Fruit fly (Drosophila melanogaster) whole organism, embryonic: ENCODE measurements around the gene CG17376.

Experiments
- Bteb2 ChIP-seq: fragments of 200-800 bp; sonication (Bioruptor generic); optimal IDR thresholded peaks from 2 replicates; lab custom pipeline; 2016; ENCODE audit warnings: missing biosample characterization, missing genetic modification characterization
- CG10462 ChIP-seq: fragments of 200-800 bp; sonication (Bioruptor generic); optimal IDR thresholded peaks from 2 replicates; lab custom pipeline; 2016; ENCODE audit warnings: missing biosample characterization, missing genetic modification characterization
- CG10543 ChIP-seq: fragments of 200-800 bp; sonication (Bioruptor generic); optimal IDR thresholded peaks from 3 replicates; lab custom pipeline; 2017; ENCODE audit warnings: missing biosample characterization, mild to moderate bottlenecking, missing genetic modification characterization, moderate library complexity
- CG11398 ChIP-seq: fragments of 200-800 bp; sonication (Bioruptor generic); optimal IDR thresholded peaks from 2 replicates; lab custom pipeline; 2016; ENCODE audit warnings: missing biosample characterization, missing genetic modification characterization
- CG11560 ChIP-seq: fragments of 200-800 bp; sonication (Bioruptor generic); IDR thresholded peaks from 3 replicates; pipeline ENCODE4 v1.3.6; 2022; ENCODE audit warnings: missing biosample characterization, missing genetic modification characterization
- CG12071 ChIP-seq: fragments of 200-800 bp; sonication (Bioruptor generic); optimal IDR thresholded peaks from 3 replicates; lab custom pipeline; 2018; ENCODE audit warnings: missing biosample characterization, mild to moderate bottlenecking, missing genetic modification characterization
- CG12942 ChIP-seq: fragments of 200-800 bp; sonication (Bioruptor generic); optimal IDR thresholded peaks from 3 replicates; lab custom pipeline; 2016; ENCODE audit warnings: missing biosample characterization, missing genetic modification characterization
- CG13624 ChIP-seq: fragments of 200-800 bp; sonication (Bioruptor generic); optimal IDR thresholded peaks from 2 replicates; lab custom pipeline; 2016; ENCODE audit warnings: missing biosample characterization, missing genetic modification characterization
- CG13775 ChIP-seq: fragments of 200-800 bp; sonication (Bioruptor generic); optimal IDR thresholded peaks from 3 replicates; lab custom pipeline; 2017; ENCODE audit warnings: missing biosample characterization, mild to moderate bottlenecking, missing genetic modification characterization
- CG15011 ChIP-seq: fragments of 200-800 bp; sonication (Bioruptor generic); optimal IDR thresholded peaks from 3 replicates; lab custom pipeline; 2018; ENCODE audit warnings: missing biosample characterization, mild to moderate bottlenecking, missing genetic modification characterization
- CG15269 ChIP-seq: fragments of 200-800 bp; sonication (Bioruptor generic); optimal IDR thresholded peaks from 2 replicates; lab custom pipeline; 2018; ENCODE audit warnings: missing biosample characterization, mild to moderate bottlenecking, missing genetic modification characterization, moderate library complexity
- CG17186 ChIP-seq: fragments of 200-800 bp; sonication (Bioruptor generic); optimal IDR thresholded peaks from 3 replicates; lab custom pipeline; 2017; ENCODE audit warnings: missing biosample characterization, missing genetic modification reagents, missing genetic modification characterization
- CG3726 ChIP-seq: fragments of 200-800 bp; sonication (Bioruptor generic); IDR thresholded peaks from 3 replicates; pipeline ENCODE4, ENCODE4 v1.3.6; 2022; ENCODE audit warnings: missing biosample characterization, missing genetic modification characterization
- CG3847 ChIP-seq: fragments of 200-800 bp; sonication (Bioruptor generic); IDR thresholded peaks from 2 replicates; pipeline ENCODE4 v1.3.6; 2022; ENCODE audit warnings: missing biosample characterization, missing genetic modification characterization
- CG4360 ChIP-seq: fragments of 200-800 bp; sonication (Bioruptor generic); IDR thresholded peaks from 2 replicates; pipeline ENCODE4 v1.3.6; 2022; ENCODE audit warnings: missing biosample characterization, missing genetic modification characterization
- CG5245 ChIP-seq: fragments of 200-800 bp; sonication (Bioruptor generic); optimal IDR thresholded peaks from 3 replicates; lab custom pipeline; 2016; ENCODE audit warnings: missing biosample characterization, missing genetic modification characterization
- CG5953 ChIP-seq: fragments of 200-800 bp; sonication (Bioruptor generic); IDR thresholded peaks from 2 replicates; pipeline ENCODE4 v1.3.6; 2022; ENCODE audit warnings: missing biosample characterization, missing genetic modification characterization
- CG6654 ChIP-seq: fragments of 200-800 bp; sonication (Bioruptor generic); optimal IDR thresholded peaks from 2 replicates; lab custom pipeline; 2017; ENCODE audit warnings: missing biosample characterization, mild to moderate bottlenecking, missing genetic modification characterization
- CG6791 ChIP-seq: fragments of 200-800 bp; sonication (Bioruptor generic); IDR thresholded peaks from 3 replicates; pipeline ENCODE4 v1.3.6; 2022; ENCODE audit warnings: missing biosample characterization, missing genetic modification characterization; ENCODE audit not compliant: partially characterized antibody
- CG7271 ChIP-seq: fragments of 200-800 bp; sonication (Bioruptor generic); optimal IDR thresholded peaks from 2 replicates; lab custom pipeline; 2018; ENCODE audit warnings: missing biosample characterization, mild to moderate bottlenecking, missing genetic modification characterization, moderate library complexity
- CG7839 ChIP-seq: fragments of 200-800 bp; sonication (Bioruptor generic); optimal IDR thresholded peaks from 3 replicates; lab custom pipeline; 2018; ENCODE audit warnings: missing biosample characterization, mild to moderate bottlenecking, missing genetic modification characterization, moderate library complexity
- CG9215 ChIP-seq: fragments of 200-800 bp; sonication (Bioruptor generic); IDR thresholded peaks from 2 replicates; pipeline ENCODE4 v1.3.6; 2022; ENCODE audit warnings: missing biosample characterization, missing genetic modification characterization
- CG9817 ChIP-seq: fragments of 200-800 bp; sonication (Bioruptor generic); optimal IDR thresholded peaks from 2 replicates; lab custom pipeline; 2018; ENCODE audit warnings: missing biosample characterization, mild to moderate bottlenecking, missing genetic modification characterization, moderate library complexity
- CG9876 ChIP-seq: fragments of 200-800 bp; sonication (Bioruptor generic); optimal IDR thresholded peaks from 2 replicates; lab custom pipeline; 2016; ENCODE audit warnings: missing biosample characterization, missing genetic modification characterization
- D ChIP-seq, 2 experiments: fragments of 200-800 bp in 1 of 2; fragments of >200 bp in 1 of 2; sonication (Bioruptor generic) in 1 of 2; optimal IDR thresholded peaks; 2 replicates in 1 of 2; 3 replicates in 1 of 2; lab custom pipeline; 2017; ENCODE audit warnings: mild to moderate bottlenecking in 1 of 2, missing biosample characterization in 1 of 2, missing genetic modification characterization in 1 of 2, missing genetic modification reagents in 1 of 2
- Fer2 ChIP-seq: fragments of 200-800 bp; sonication (Bioruptor generic); optimal IDR thresholded peaks from 2 replicates; lab custom pipeline; 2018; ENCODE audit warnings: missing biosample characterization, mild to moderate bottlenecking, missing genetic modification characterization, moderate library complexity
- Hr78 ChIP-seq, 2 experiments: fragments of 200-800 bp in 1 of 2; fragments of >200 bp in 1 of 2; sonication (Bioruptor generic) in 1 of 2; optimal IDR thresholded peaks; 2 replicates each; lab custom pipeline; 2017 to 2019; ENCODE audit warnings: missing biosample characterization in 2 of 2, missing genetic modification characterization in 2 of 2, mild to moderate bottlenecking in 1 of 2, moderate library complexity in 1 of 2
- Neu2 ChIP-seq: fragments of 200-800 bp; sonication (Bioruptor generic); optimal IDR thresholded peaks from 3 replicates; lab custom pipeline; 2016; ENCODE audit warnings: missing biosample characterization, missing genetic modification characterization, borderline replicate concordance
- Poxn ChIP-seq: fragments of 200-800 bp; sonication (Bioruptor generic); IDR thresholded peaks from 2 replicates; pipeline ENCODE4 v1.3.6; 2022; ENCODE audit warnings: missing biosample characterization, missing genetic modification characterization
- Six4 ChIP-seq: fragments of 200-800 bp; sonication (Bioruptor generic); optimal IDR thresholded peaks from 2 replicates; lab custom pipeline; 2016; ENCODE audit warnings: missing biosample characterization, missing genetic modification characterization
- ab ChIP-seq: fragments of 200-800 bp; sonication (Bioruptor generic); optimal IDR thresholded peaks from 2 replicates; lab custom pipeline; 2016; ENCODE audit warnings: missing biosample characterization, missing genetic modification characterization
- al ChIP-seq: fragments of 200-800 bp; sonication (Bioruptor generic); IDR thresholded peaks from 2 replicates; pipeline ENCODE4 v1.3.6; 2022; ENCODE audit warnings: missing biosample characterization, missing genetic modification characterization
- bab2 ChIP-seq: fragments of 200-800 bp; sonication (Bioruptor generic); optimal IDR thresholded peaks from 2 replicates; lab custom pipeline; 2016; ENCODE audit warnings: missing biosample characterization, missing genetic modification characterization
- chm ChIP-seq: fragments of 200-800 bp; sonication (Bioruptor generic); IDR thresholded peaks from 2 replicates; pipeline ENCODE4 v1.3.6; 2022; ENCODE audit warnings: missing biosample characterization, missing genetic modification characterization
- emc ChIP-seq: fragments of 200-800 bp; sonication (Bioruptor generic); optimal IDR thresholded peaks from 2 replicates; lab custom pipeline; 2016; ENCODE audit warnings: missing biosample characterization, missing genetic modification characterization
- ems ChIP-seq: fragments of 200-800 bp; sonication (Bioruptor generic); optimal IDR thresholded peaks from 3 replicates; lab custom pipeline; 2016; ENCODE audit warnings: missing biosample characterization, missing genetic modification characterization
- eve ChIP-seq, 2 experiments: fragments of >200 bp; optimal IDR thresholded peaks; 2 replicates each; lab custom pipeline; 2017; ENCODE audit warnings: missing biosample characterization in 2 of 2, missing genetic modification characterization in 2 of 2
- fd64A ChIP-seq: fragments of 200-800 bp; sonication (Bioruptor generic); optimal IDR thresholded peaks from 3 replicates; lab custom pipeline; 2018; ENCODE audit warnings: missing biosample characterization, mild to moderate bottlenecking, missing genetic modification characterization
- jigr1 ChIP-seq: fragments of 200-800 bp; sonication (Bioruptor generic); IDR thresholded peaks from 3 replicates; pipeline ENCODE4 v1.3.6; 2022; ENCODE audit warnings: missing biosample characterization, missing genetic modification characterization
- lov ChIP-seq, 2 experiments: fragments of 200-800 bp in 1 of 2; fragments of >200 bp in 1 of 2; sonication (Bioruptor generic) in 1 of 2; IDR thresholded peaks in 1 of 2; optimal IDR thresholded peaks in 1 of 2; 2 replicates in 1 of 2; 3 replicates in 1 of 2; pipeline versions ENCODE4 v1.3.6 to Lab custom; 2017 to 2022; ENCODE audit warnings: missing biosample characterization in 1 of 2, missing genetic modification characterization in 1 of 2
- peb ChIP-seq: fragments of 200-800 bp; sonication (Bioruptor generic); IDR thresholded peaks from 2 replicates; pipeline ENCODE4 v1.3.6; 2022; ENCODE audit warnings: missing biosample characterization, missing genetic modification characterization
- pros ChIP-seq: fragments of 200-800 bp; sonication (Bioruptor generic); optimal IDR thresholded peaks from 3 replicates; lab custom pipeline; 2019; ENCODE audit warnings: missing biosample characterization, mild to moderate bottlenecking, missing genetic modification characterization, moderate library complexity
- psq ChIP-seq: fragments of 200-800 bp; sonication (Bioruptor generic); optimal IDR thresholded peaks from 2 replicates; lab custom pipeline; 2017; ENCODE audit warnings: missing biosample characterization, missing genetic modification characterization
- ro ChIP-seq: fragments of 200-800 bp; sonication (Bioruptor generic); IDR thresholded peaks from 2 replicates; pipeline ENCODE4 v1.3.6; 2022; ENCODE audit warnings: missing biosample characterization, missing genetic modification characterization
- sna ChIP-seq: fragments of 200-800 bp; sonication (Bioruptor generic); IDR thresholded peaks from 2 replicates; pipeline ENCODE4 v1.3.6; 2022; ENCODE audit warnings: missing biosample characterization, missing genetic modification characterization; ENCODE audit not compliant: partially characterized antibody
- sr ChIP-seq: fragments of 200-800 bp; sonication (Bioruptor generic); IDR thresholded peaks from 3 replicates; pipeline ENCODE4 v1.3.6; 2022; ENCODE audit warnings: missing biosample characterization, missing genetic modification characterization
- tin ChIP-seq: fragments of 200-800 bp; sonication (Bioruptor generic); optimal IDR thresholded peaks from 3 replicates; lab custom pipeline; 2016; ENCODE audit warnings: missing biosample characterization, missing genetic modification characterization
- tio ChIP-seq: fragments of 200-800 bp; sonication (Bioruptor generic); optimal IDR thresholded peaks from 2 replicates; lab custom pipeline; 2017; ENCODE audit warnings: missing biosample characterization, missing genetic modification characterization, inconsistent platforms
- unpg ChIP-seq: fragments of 200-800 bp; sonication (Bioruptor generic); optimal IDR thresholded peaks from 3 replicates; lab custom pipeline; 2018; ENCODE audit warnings: missing biosample characterization, mild to moderate bottlenecking, missing genetic modification characterization, moderate library complexity

The CG17376 gene

dm6 chr2L:6841349-6841748 is 40.7 kb upstream of the CG17376 start (continued):
- TF ChIP-seq Bteb2 (GFP tag; lab: Kevin White, UChicago): no peak
- no peak for TF ChIP-seq emc
- peak; percentile 35; the same call in 1 of the 2 replicates for TF ChIP-seq CG9215 (GFP tag; lab: Robert Waterston, UW)
- TF ChIP-seq peb (GFP tag; lab: Robert Waterston, UW): peak; percentile 65; the same call in 1 of the 2 replicates
- TF ChIP-seq CG15011 (GFP tag; lab: Kevin White, UChicago): peak; percentile 11
- TF ChIP-seq Fer2 (tag; lab: Kevin White, UChicago): no peak
- peak; percentile 84 for TF ChIP-seq eve (GFP tag; optimal IDR thresholded peaks at IDR 0.05; lab: Kevin White, UChicago)
- peak; percentile 78 for TF ChIP-seq CG7839 (tag; lab: Kevin White, UChicago)
- no peak for TF ChIP-seq ab (GFP tag; lab: Kevin White, UChicago)
- TF ChIP-seq Neu2 (GFP tag; lab: Kevin White, UChicago): peak; percentile 16
- TF ChIP-seq CG11560 (tag; lab: Robert Waterston, UW): 0 out of 3 replicates have a peak, but pooled peaks have one; percentile 9
- TF ChIP-seq sna (GFP tag; lab: Robert Waterston, UW): no peak
- peak; percentile 76 for TF ChIP-seq CG5245
- peak; percentile 66 for TF ChIP-seq CG7271 (tag; lab: Kevin White, UChicago)
- peak; percentile 3 for TF ChIP-seq CG10543 (GFP tag; lab: Kevin White, UChicago)
- no peak for TF ChIP-seq CG17186 (GFP tag; lab: Kevin White, UChicago)
- no peak for TF ChIP-seq CG5953 (GFP tag; lab: Robert Waterston, UW)
- no peak for TF ChIP-seq CG6791 (GFP tag; lab: Robert Waterston, UW)
- TF ChIP-seq tin (GFP tag; lab: Kevin White, UChicago): peak; percentile 73
- peak in 1 of 2 experiments; percentile 2 for TF ChIP-seq Hr78 (GFP tag; optimal IDR thresholded peaks at IDR 0.05; lab: Kevin White, UChicago)
- TF ChIP-seq psq (GFP tag; lab: Kevin White, UChicago): peak; percentile 3
- TF ChIP-seq chm: peak; percentile 82
- peak; percentile 70; the same call in 1 of the 3 replicates for TF ChIP-seq CG3726 (GFP tag; lab: Robert Waterston, UW)
- TF ChIP-seq unpg (GFP tag; lab: Kevin White, UChicago): peak; percentile 78
- TF ChIP-seq CG13624 (GFP tag; lab: Kevin White, UChicago): peak; percentile 42
- TF ChIP-seq CG12942 (GFP tag; lab: Kevin White, UChicago): peak; percentile 40
- no peak for TF ChIP-seq Poxn (GFP tag; lab: Robert Waterston, UW)
- peak; percentile 62 for TF ChIP-seq CG11398
- no peak for TF ChIP-seq CG12071 (GFP tag; lab: Kevin White, UChicago)
- TF ChIP-seq D (optimal IDR thresholded peaks at IDR 0.05; lab: Kevin White, UChicago): no peak
- peak; percentile 93 for TF ChIP-seq D (GFP tag; optimal IDR thresholded peaks at IDR 0.05; lab: Kevin White, UChicago)
- TF ChIP-seq bab2 (GFP tag; lab: Kevin White, UChicago): peak; percentile 75
- TF ChIP-seq CG15269 (tag; lab: Kevin White, UChicago): no peak
- TF ChIP-seq ems: peak; percentile 45
- no peak for TF ChIP-seq sr
- TF ChIP-seq CG13775: peak; percentile 63
- peak; percentile 62 for TF ChIP-seq Six4 (GFP tag; lab: Kevin White, UChicago)
- peak; percentile 38 for TF ChIP-seq tio (GFP tag; lab: Kevin White, UChicago)
- no peak for TF ChIP-seq al (GFP tag; lab: Robert Waterston, UW)
- peak; percentile 87 for TF ChIP-seq pros (GFP tag; lab: Kevin White, UChicago)
- peak; percentile 64 for TF ChIP-seq CG10462
- peak; percentile 48 for TF ChIP-seq CG9876
- peak; percentile 33; the same call in 1 of the 2 replicates for TF ChIP-seq CG3847
- peak; percentile 53; the same call in 1 of the 2 replicates for TF ChIP-seq CG4360 (GFP tag; lab: Robert Waterston, UW)
- TF ChIP-seq CG6654: peak; percentile 50
- TF ChIP-seq ro: peak; percentile 59; the same call in 1 of the 2 replicates
- peak; percentile 42 for TF ChIP-seq CG9817 (tag; lab: Kevin White, UChicago)
- TF ChIP-seq lov (optimal IDR thresholded peaks at IDR 0.05; lab: Kevin White, UChicago): no peak
- TF ChIP-seq lov (GFP tag; IDR thresholded peaks at IDR 0.05; lab: Robert Waterston, UW): peak; percentile 82; the same call in 2 of the 3 replicates
- TF ChIP-seq fd64A: peak; percentile 42
- peak; percentile 74; the same call in 2 of the 3 replicates for TF ChIP-seq jigr1 (GFP tag; lab: Robert Waterston, UW)
